Fruit fly (Drosophila melanogaster): Measurements from ENCODE around the gene Pfdn1.
A peak's percentile ranks its signal among the peaks of the same experiment; 100 is the strongest.

Pfdn1 gene

DNA sequence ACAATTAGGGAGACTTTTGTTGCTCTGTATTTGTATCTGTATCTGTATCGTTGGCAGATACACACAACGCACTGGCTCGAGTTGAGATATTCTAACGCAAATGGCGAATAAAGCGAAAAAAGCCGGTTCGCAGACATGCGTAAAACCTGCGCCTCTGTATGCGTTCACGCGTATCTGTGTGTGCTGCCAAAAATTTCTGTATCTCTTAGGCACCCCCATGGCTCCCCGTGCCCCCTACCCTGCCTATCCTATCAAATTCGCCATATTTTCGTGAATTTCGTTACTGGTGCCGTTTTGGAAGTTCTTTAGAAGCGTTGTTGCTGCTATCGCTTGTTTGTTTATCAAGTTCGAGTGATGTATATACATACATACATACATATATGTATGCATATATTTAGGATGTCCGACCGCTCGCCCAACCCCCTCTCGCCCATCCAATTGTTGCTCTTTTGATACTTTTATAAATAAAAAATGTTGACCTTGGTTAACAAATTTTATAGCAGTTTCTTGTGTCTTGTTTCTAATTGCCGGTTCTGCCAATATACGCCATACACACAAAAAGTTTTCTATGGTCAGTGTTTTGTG is 16.9 kb downstream of the Pfdn1 start (continued):
- TF ChIP-seq foxo (GFP tag; optimal IDR thresholded peaks at IDR 0.05) (no peak), psq (GFP tag; optimal IDR thresholded peaks at IDR 0.05) (peak; percentile 48), HLH106 (tag; optimal IDR thresholded peaks at IDR 0.05) (peak; percentile 22), tai (GFP tag; optimal IDR thresholded peaks at IDR 0.05) (peak; percentile 43), N (GFP tag; optimal IDR thresholded peaks at IDR 0.05) (no peak), dsf (GFP tag; optimal IDR thresholded peaks at IDR 0.05; ENCODE audit: borderline replicate concordance) (no peak), Mio (GFP tag; optimal IDR thresholded peaks at IDR 0.05) (no peak), ey (GFP tag; optimal IDR thresholded peaks at IDR 0.05) (no peak), br (GFP tag; optimal IDR thresholded peaks at IDR 0.05) (peak; percentile 4), CrebA (GFP tag; optimal IDR thresholded peaks at IDR 0.05; ENCODE audit: borderline replicate concordance) (peak; percentile 42), pan (optimal IDR thresholded peaks at IDR 0.05) (no peak), brk (GFP tag; optimal IDR thresholded peaks at IDR 0.05) (peak; percentile 27), jim (GFP tag; optimal IDR thresholded peaks at IDR 0.05) (no peak), Hnf4 (GFP tag; optimal IDR thresholded peaks at IDR 0.05) (peak; percentile 66)

DNA sequence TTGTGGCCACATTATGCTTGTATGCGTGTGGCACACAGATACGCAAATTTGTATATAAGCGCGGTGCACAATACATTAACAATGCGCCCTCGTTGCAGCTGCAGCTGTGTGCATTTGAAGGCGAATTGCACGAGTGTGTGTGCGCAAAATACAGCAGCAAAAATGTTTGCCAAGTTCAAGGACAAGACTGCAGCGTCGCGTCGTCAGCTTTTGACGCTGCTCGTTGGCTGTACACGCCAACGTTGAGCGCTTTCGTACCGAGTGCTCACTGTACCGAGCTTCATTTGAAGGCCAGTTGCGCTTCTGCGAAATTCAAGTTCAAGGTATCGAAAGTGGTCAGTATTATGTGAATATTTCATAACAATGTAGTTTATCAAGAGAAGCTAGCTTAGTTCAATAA is 17.9 kb downstream of the Pfdn1 start:
- TF ChIP-seq Mio (GFP tag; optimal IDR thresholded peaks at IDR 0.05) (no peak), HLH106 (tag; optimal IDR thresholded peaks at IDR 0.05) (peak; percentile 36), N (GFP tag; optimal IDR thresholded peaks at IDR 0.05) (peak; percentile 57), Hr83 (GFP tag; optimal IDR thresholded peaks at IDR 0.05; ENCODE audit: poor library complexity, severe bottlenecking) (peak; percentile 40), OdsH (GFP tag; optimal IDR thresholded peaks at IDR 0.05) (peak; percentile 13), Hnf4 (GFP tag; optimal IDR thresholded peaks at IDR 0.05) (no peak), Rel (GFP tag; optimal IDR thresholded peaks at IDR 0.05) (no peak), Rel (tag; optimal IDR thresholded peaks at IDR 0.05) (peak; percentile 2), Dif (GFP tag; optimal IDR thresholded peaks at IDR 0.05; ENCODE audit: partially characterized antibody) (peak; percentile 14)

DNA sequence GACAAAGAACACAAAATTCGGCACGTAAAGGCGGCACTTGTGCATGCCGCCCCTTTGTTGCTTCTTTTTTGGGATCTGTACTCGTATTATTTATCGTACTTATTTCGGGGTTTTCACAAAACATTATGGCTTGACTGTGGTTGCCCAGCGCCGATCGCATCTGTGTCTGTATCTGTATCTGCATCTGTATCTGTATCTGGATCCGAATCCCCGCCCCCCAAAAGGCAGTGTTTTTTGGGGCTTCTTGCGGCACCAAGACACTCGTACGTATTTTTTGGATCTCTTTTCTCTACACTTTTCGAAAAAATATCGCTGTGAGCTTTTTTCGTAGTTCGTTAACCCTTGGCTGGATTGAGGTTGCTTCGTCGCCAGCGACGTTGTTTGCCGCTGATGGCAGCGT is 18.8 kb downstream of the Pfdn1 start:
- TF ChIP-seq Hnf4 (GFP tag; optimal IDR thresholded peaks at IDR 0.05), result no peak
- peak; percentile 18 for TF ChIP-seq Sp1 (GFP tag; optimal IDR thresholded peaks at IDR 0.05)
- TF ChIP-seq br (GFP tag; optimal IDR thresholded peaks at IDR 0.05), result peak; percentile 12
- TF ChIP-seq Hr83 (GFP tag; optimal IDR thresholded peaks at IDR 0.05; ENCODE audit: poor library complexity, severe bottlenecking), result peak; percentile 64
- TF ChIP-seq ey (GFP tag; optimal IDR thresholded peaks at IDR 0.05), result no peak
- TF ChIP-seq Dif (GFP tag; optimal IDR thresholded peaks at IDR 0.05; ENCODE audit: partially characterized antibody), result peak; percentile 24
- peak; percentile 26 for TF ChIP-seq jim (GFP tag; optimal IDR thresholded peaks at IDR 0.05)
- no peak for TF ChIP-seq Rel (GFP tag; optimal IDR thresholded peaks at IDR 0.05)
- peak; percentile 88 for TF ChIP-seq Rel (tag; optimal IDR thresholded peaks at IDR 0.05)

DNA sequence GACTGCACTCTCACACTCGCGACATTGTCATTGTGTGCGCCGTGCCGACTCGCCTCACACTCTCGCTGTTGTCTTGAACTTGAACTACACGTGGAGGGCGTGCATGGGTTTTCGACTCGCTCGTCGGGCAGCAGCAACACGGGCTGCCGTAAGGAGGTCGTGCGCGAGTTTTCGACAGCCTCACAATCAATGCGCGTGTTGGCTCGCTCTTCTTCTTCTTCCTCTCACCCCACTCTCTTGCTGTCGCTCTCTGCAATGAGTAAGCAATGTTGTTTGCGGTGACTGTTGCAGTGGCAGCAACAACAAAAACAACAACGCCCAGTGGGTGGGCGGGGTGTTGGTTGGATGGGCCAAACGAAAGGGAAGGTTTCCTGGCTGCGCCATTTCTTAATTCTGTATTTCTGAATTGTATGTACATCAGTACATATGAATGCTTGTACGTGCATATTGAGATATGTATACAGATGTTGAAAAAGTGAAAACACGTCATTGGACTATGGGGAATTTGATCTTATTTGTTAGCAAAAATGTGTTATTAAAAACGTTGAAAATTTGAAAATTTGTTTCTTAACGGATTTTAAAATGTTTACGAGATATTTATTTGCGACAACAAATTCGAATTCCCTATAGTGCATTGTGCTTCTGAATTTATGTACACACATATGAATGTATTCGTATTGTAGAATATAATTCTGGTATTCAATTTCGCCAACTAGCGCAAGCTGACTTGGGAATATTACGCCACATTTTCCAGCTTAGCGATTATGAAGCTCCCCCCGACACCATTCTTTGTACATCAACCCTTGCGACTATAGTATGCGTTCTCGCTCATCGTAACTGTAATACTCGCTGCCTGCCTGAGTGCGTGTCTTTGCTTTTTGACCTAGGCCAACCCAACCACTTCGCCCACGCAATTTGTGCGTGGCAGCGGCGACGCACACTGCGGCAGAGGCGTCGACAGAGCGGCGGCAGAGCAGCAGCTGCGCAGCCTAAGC is 19.8 kb downstream of the Pfdn1 start:
- TF ChIP-seq woc (GFP tag; optimal IDR thresholded peaks at IDR 0.05) (no peak), foxo (GFP tag; optimal IDR thresholded peaks at IDR 0.05) (no peak), OdsH (GFP tag; optimal IDR thresholded peaks at IDR 0.05) (no peak), Vsx2 (GFP tag; optimal IDR thresholded peaks at IDR 0.05; ENCODE audit: partially characterized antibody) (peak; percentile 48), fru (GFP tag; optimal IDR thresholded peaks at IDR 0.05) (peak; percentile 46), N (GFP tag; optimal IDR thresholded peaks at IDR 0.05) (no peak), CG32264 (GFP tag; optimal IDR thresholded peaks at IDR 0.05) (no peak), Dif (GFP tag; optimal IDR thresholded peaks at IDR 0.05; ENCODE audit: partially characterized antibody) (peak; percentile 83), HLH106 (tag; optimal IDR thresholded peaks at IDR 0.05) (peak; percentile 29), pan (optimal IDR thresholded peaks at IDR 0.05) (no peak), rgr (GFP tag; optimal IDR thresholded peaks at IDR 0.05) (peak; percentile 27), brk (GFP tag; optimal IDR thresholded peaks at IDR 0.05) (no peak), CG9705 (GFP tag; optimal IDR thresholded peaks at IDR 0.05) (peak; percentile 21), dsf (GFP tag; optimal IDR thresholded peaks at IDR 0.05; ENCODE audit: borderline replicate concordance) (no peak), sv (GFP tag; optimal IDR thresholded peaks at IDR 0.05) (no peak), lola (GFP tag; optimal IDR thresholded peaks at IDR 0.05) (no peak), h (GFP tag; optimal IDR thresholded peaks at IDR 0.05) (peak; percentile 95), Abd-B (GFP tag; optimal IDR thresholded peaks at IDR 0.05) (no peak), Jra (GFP tag; optimal IDR thresholded peaks at IDR 0.05) (peak; percentile 96), psq (GFP tag; optimal IDR thresholded peaks at IDR 0.05) (peak; percentile 56), Hnf4 (GFP tag; optimal IDR thresholded peaks at IDR 0.05) (no peak), Hr78 (GFP tag; optimal IDR thresholded peaks at IDR 0.05) (no peak), dl (GFP tag; optimal IDR thresholded peaks at IDR 0.05; ENCODE audit: insufficient read depth in 1 of 2, partially characterized antibody in 2 of 2) (peak; percentile 58 to 74), Myc (optimal IDR thresholded peaks at IDR 0.05) (no peak), br (GFP tag; optimal IDR thresholded peaks at IDR 0.05) (peak; percentile 22), Sp1 (GFP tag; optimal IDR thresholded peaks at IDR 0.05) (peak; percentile 49), Hr83 (GFP tag; optimal IDR thresholded peaks at IDR 0.05; ENCODE audit: poor library complexity, severe bottlenecking) (peak; percentile 9), usp (GFP tag; optimal IDR thresholded peaks at IDR 0.05) (no peak), tai (GFP tag; optimal IDR thresholded peaks at IDR 0.05) (peak; percentile 98), jim (GFP tag; optimal IDR thresholded peaks at IDR 0.05) (peak; percentile 39), Rel (GFP tag; optimal IDR thresholded peaks at IDR 0.05) (no peak), Rel (tag; optimal IDR thresholded peaks at IDR 0.05) (peak; percentile 87), GATAd (GFP tag; optimal IDR thresholded peaks at IDR 0.05) (no peak), sage (GFP tag; optimal IDR thresholded peaks at IDR 0.05) (peak; percentile 29)
